Worm (Caenorhabditis elegans) whole organism, midembryonic: ENCODE measurements around the gene pals-22.
"Not testable (repeated sequence)": the region's sequence is repeated elsewhere in the genome, so short reads cannot be mapped to it uniquely, and the experiment has no call there.

Experiments used
- T22C8.4 ChIP-seq: fragments of 200-800 bp; sonication (Bioruptor generic); IDR thresholded peaks from 2 replicates; pipeline ENCODE4 v1.3.6; 2022; ENCODE audit warnings: missing genetic modification characterization, missing compliant biosample characterization
- cog-1 ChIP-seq: sonication (generic microtip); optimal IDR thresholded peaks from 2 replicates; lab custom pipeline; 2016; ENCODE audit warnings: missing genetic modification characterization, missing compliant biosample characterization
- flt-1 ChIP-seq: fragments of 200-800 bp; sonication (Bioruptor generic); IDR thresholded peaks from 2 replicates; pipeline ENCODE4 v1.3.6; 2022; ENCODE audit warnings: missing genetic modification characterization, missing compliant biosample characterization
- klf-2 ChIP-seq: fragments of 200-800 bp; sonication (Bioruptor generic); conservative IDR thresholded peaks from 2 replicates; pipeline ENCODE4 v1.3.6; 2022; ENCODE audit warnings: missing genetic modification reagents, missing genetic modification characterization, missing compliant biosample characterization
- med-1 ChIP-seq: sonication (generic microtip); optimal IDR thresholded peaks from 2 replicates; lab custom pipeline; 2017; ENCODE audit warnings: missing genetic modification characterization, mild to moderate bottlenecking, missing compliant biosample characterization, antibody characterized with exemption, missing genetic modification reagents; ENCODE audit not compliant: insufficient read depth

DNA sequence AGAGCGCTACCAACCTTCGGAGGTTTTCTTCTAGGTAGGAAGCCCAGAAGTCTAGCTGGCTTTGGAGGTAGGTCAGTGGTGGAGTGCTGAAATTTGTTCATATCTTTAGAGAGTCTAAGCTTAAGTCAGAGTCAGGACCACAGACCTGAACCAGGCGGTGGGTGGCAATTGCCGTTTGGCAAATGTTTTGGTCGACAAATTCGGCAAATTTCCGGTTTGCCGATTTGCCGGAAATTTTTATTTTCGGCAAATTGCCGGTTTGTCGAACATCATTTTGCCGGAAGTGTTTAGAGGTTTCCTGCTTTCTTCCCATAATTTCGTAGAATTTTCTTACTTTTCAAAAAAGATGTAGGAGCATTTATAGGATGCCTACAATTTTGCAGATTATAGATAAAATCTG is 33.4 kb upstream of the pals-22 start, which contains the start of gene C29F9.9:
- TF ChIP-seq cog-1 (tag; lab: Kevin White, UChicago); flt-1 (GFP tag; lab: Robert Waterston, UW); klf-2 (GFP tag; lab: Robert Waterston, UW); med-1 (GFP tag; lab: Kevin White, UChicago); T22C8.4 (GFP tag; lab: Robert Waterston, UW): not testable (repeated sequence)
